In the genomic region with DNA sequence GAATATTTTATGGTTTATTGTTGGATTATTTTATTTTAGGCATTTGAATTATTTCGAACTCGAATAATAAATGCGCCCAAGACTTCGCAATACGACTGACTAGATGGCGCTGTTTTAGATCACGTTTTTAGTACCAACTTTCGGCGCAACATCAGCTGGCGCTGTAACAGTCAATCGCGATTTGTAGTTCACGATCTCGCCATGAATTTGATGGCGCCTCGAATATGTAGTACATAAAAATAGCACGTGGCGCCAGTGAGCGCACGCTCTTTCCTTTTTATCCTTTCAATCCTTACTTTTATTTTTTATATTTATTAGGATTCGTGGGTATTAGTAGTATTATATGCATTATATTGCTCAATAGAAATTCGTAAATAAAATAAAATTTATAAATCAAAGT, we compare ENCODE assay signal across 7 fruit fly cellular contexts.
A peak's percentile ranks its signal among the peaks of the same experiment; 100 is the strongest.
TF ChIP-seq lines count a peak whose summit lies in the region.

No protein-coding gene starts in this region.

- TF ChIP-seq CTCF in S2 (optimal IDR thresholded peaks at IDR 0.05; lab: Kevin White, UChicago) = peak; percentile 97 to 99
- TF ChIP-seq CTCF in whole organism, embryonic (GFP tag; optimal IDR thresholded peaks at IDR 0.05; lab: Kevin White, UChicago) = peak; percentile 98

TF ChIP-seq in whole organism, 6 proteins besides CTCF, POLR2A, EP300 and RAD21:
- TF ChIP-seq pan (optimal IDR thresholded peaks at IDR 0.05; lab: Kevin White, UChicago) = no peak
- peak; percentile 42 for TF ChIP-seq Dll (optimal IDR thresholded peaks at IDR 0.05; lab: Kevin White, UChicago)

TF ChIP-seq in whole organism, adult, 20 proteins besides CTCF, POLR2A, EP300 and RAD21 (continues in another document):
- TF ChIP-seq Clk (GFP tag; optimal IDR thresholded peaks at IDR 0.05; lab: Kevin White, UChicago) (no peak), cic (GFP tag; optimal IDR thresholded peaks at IDR 0.05; lab: Kevin White, UChicago) (no peak), CG5204 (GFP tag; optimal IDR thresholded peaks at IDR 0.05; lab: Kevin White, UChicago) (peak; percentile 67), kay (GFP tag; lab: Kevin White, UChicago; ENCODE audit: borderline replicate concordance) (peak; percentile 53), pad (GFP tag; optimal IDR thresholded peaks at IDR 0.05; lab: Kevin White, UChicago) (peak; percentile 18), Crg-1 (GFP tag; optimal IDR thresholded peaks at IDR 0.05; lab: Kevin White, UChicago) (peak; percentile 71), tj (GFP tag; optimal IDR thresholded peaks at IDR 0.05; lab: Kevin White, UChicago) (no peak), CG7045 (GFP tag; optimal IDR thresholded peaks at IDR 0.05; lab: Kevin White, UChicago) (no peak), cnc (optimal IDR thresholded peaks at IDR 0.05; lab: Kevin White, UChicago) (no peak), CG33017 (tag; optimal IDR thresholded peaks at IDR 0.05; lab: Kevin White, UChicago) (no peak), Hr96 (GFP tag; optimal IDR thresholded peaks at IDR 0.05; lab: Kevin White, UChicago) (peak; percentile 55), bab1 (GFP tag; optimal IDR thresholded peaks at IDR 0.05; lab: Kevin White, UChicago) (no peak), toe (GFP tag; optimal IDR thresholded peaks at IDR 0.05; lab: Kevin White, UChicago) (peak; percentile 43), ovo (GFP tag; optimal IDR thresholded peaks at IDR 0.05; lab: Kevin White, UChicago) (peak; percentile 65), CG1620 (GFP tag; optimal IDR thresholded peaks at IDR 0.05; lab: Kevin White, UChicago) (peak; percentile 82), CG11617 (GFP tag; optimal IDR thresholded peaks at IDR 0.05; lab: Kevin White, UChicago) (no peak), CG14711 (tag; optimal IDR thresholded peaks at IDR 0.05; lab: Kevin White, UChicago) (no peak)

TF ChIP-seq in whole organism, embryonic, 481 proteins besides CTCF, POLR2A, EP300 and RAD21 (continues in another document):
- TF ChIP-seq CG17612 (GFP tag; IDR thresholded peaks at IDR 0.05; lab: Robert Waterston, UW) (peak; percentile 60; the same call in 1 of the 2 replicates), Dll (GFP tag; IDR thresholded peaks at IDR 0.05; lab: Robert Waterston, UW; ENCODE audit: partially characterized antibody) (no peak), Hmr (GFP tag; optimal IDR thresholded peaks at IDR 0.05; lab: Kevin White, UChicago) (peak; percentile 71), Fer3 (tag; optimal IDR thresholded peaks at IDR 0.05; lab: Kevin White, UChicago) (peak; percentile 54), bbx (GFP tag; IDR thresholded peaks at IDR 0.05; lab: Robert Waterston, UW; ENCODE audit: partially characterized antibody) (no peak), CG17385 (GFP tag; optimal IDR thresholded peaks at IDR 0.05; lab: Kevin White, UChicago) (peak; percentile 64), z (GFP tag; IDR thresholded peaks at IDR 0.05; lab: Robert Waterston, UW) (no peak), CG15514 (GFP tag; optimal IDR thresholded peaks at IDR 0.05; lab: Kevin White, UChicago) (peak; percentile 0), CG17802 (tag; optimal IDR thresholded peaks at IDR 0.05; lab: Kevin White, UChicago) (peak; percentile 14), CG10209 (GFP tag; optimal IDR thresholded peaks at IDR 0.05; lab: Kevin White, UChicago) (peak; percentile 67), dm (GFP tag; optimal IDR thresholded peaks at IDR 0.05; lab: Kevin White, UChicago) (peak; percentile 52), CG4854 (GFP tag; optimal IDR thresholded peaks at IDR 0.05; lab: Kevin White, UChicago) (peak; percentile 30), pb (GFP tag; optimal IDR thresholded peaks at IDR 0.05; lab: Kevin White, UChicago) (peak; percentile 20), CrebB (tag; optimal IDR thresholded peaks at IDR 0.05; lab: Kevin White, UChicago) (no peak), vnd (GFP tag; IDR thresholded peaks at IDR 0.05; lab: Robert Waterston, UW; ENCODE audit: partially characterized antibody) (no peak), CG4360 (GFP tag; IDR thresholded peaks at IDR 0.05; lab: Robert Waterston, UW) (peak; percentile 46; the same call in 1 of the 2 replicates)

TF ChIP-seq in whole organism, prepupa, 60 proteins besides CTCF, POLR2A, EP300 and RAD21 (continues in another document):
- TF ChIP-seq fd59A (GFP tag; optimal IDR thresholded peaks at IDR 0.05; lab: Kevin White, UChicago) (peak; percentile 19), CG6163 (GFP tag; IDR thresholded peaks at IDR 0.05; lab: Robert Waterston, UW) (peak; percentile 51; the same call in 2 of the 3 replicates), CG3919 (GFP tag; optimal IDR thresholded peaks at IDR 0.05; lab: Kevin White, UChicago) (peak; percentile 63), CG11294 (GFP tag; IDR thresholded peaks at IDR 0.05; lab: Robert Waterston, UW) (no peak), CG8119 (GFP tag; IDR thresholded peaks at IDR 0.05; lab: Robert Waterston, UW) (no peak), Ets21C (GFP tag; optimal IDR thresholded peaks at IDR 0.05; lab: Kevin White, UChicago) (peak; percentile 51), Sox102F (GFP tag; optimal IDR thresholded peaks at IDR 0.05; lab: Kevin White, UChicago) (peak; percentile 63), CG8632 (GFP tag; optimal IDR thresholded peaks at IDR 0.05; lab: Kevin White, UChicago) (no peak), CG16779 (tag; optimal IDR thresholded peaks at IDR 0.05; lab: Kevin White, UChicago) (no peak), CG4318 (GFP tag; optimal IDR thresholded peaks at IDR 0.05; lab: Kevin White, UChicago) (no peak), Blimp-1 (GFP tag; optimal IDR thresholded peaks at IDR 0.05; lab: Kevin White, UChicago) (no peak), Eip78C (GFP tag; lab: Kevin White, UChicago) (peak; percentile 77), Eip75B (GFP tag; optimal IDR thresholded peaks at IDR 0.05; lab: Kevin White, UChicago) (no peak), achi (GFP tag; optimal IDR thresholded peaks at IDR 0.05; lab: Kevin White, UChicago) (peak; percentile 32), Lpt (GFP tag; optimal IDR thresholded peaks at IDR 0.05; lab: Kevin White, UChicago) (no peak), svp (GFP tag; lab: Kevin White, UChicago) (peak; percentile 54), fd85E (GFP tag; optimal IDR thresholded peaks at IDR 0.05; lab: Kevin White, UChicago) (no peak), Hr39 (GFP tag; optimal IDR thresholded peaks at IDR 0.05; lab: Kevin White, UChicago) (peak; percentile 87)

TF ChIP-seq in whole organism, pupa, 21 proteins besides CTCF, POLR2A, EP300 and RAD21:
- TF ChIP-seq CG12605 (GFP tag; IDR thresholded peaks at IDR 0.05; lab: Robert Waterston, UW) (peak; percentile 14; the same call in 1 of the 2 replicates), gl (tag; optimal IDR thresholded peaks at IDR 0.05; lab: Kevin White, UChicago) (no peak), CG15710 (tag; optimal IDR thresholded peaks at IDR 0.05; lab: Kevin White, UChicago) (peak; percentile 53), CG13204 (GFP tag; optimal IDR thresholded peaks at IDR 0.05; lab: Kevin White, UChicago) (no peak), Pif1B (GFP tag; optimal IDR thresholded peaks at IDR 0.05; lab: Kevin White, UChicago) (no peak), CG9948 (tag; optimal IDR thresholded peaks at IDR 0.05; lab: Kevin White, UChicago) (no peak), rn (GFP tag; IDR thresholded peaks at IDR 0.05; lab: Robert Waterston, UW) (peak; percentile 50), Pif1A (GFP tag; optimal IDR thresholded peaks at IDR 0.05; lab: Kevin White, UChicago) (no peak), CG4496 (GFP tag; IDR thresholded peaks at IDR 0.05; lab: Robert Waterston, UW) (peak; percentile 86), Snoo (tag; optimal IDR thresholded peaks at IDR 0.05; lab: Kevin White, UChicago) (peak; percentile 42), fd96Ca (GFP tag; IDR thresholded peaks at IDR 0.05; lab: Robert Waterston, UW) (no peak; the same call in 2 of the 3 replicates), D1 (tag; optimal IDR thresholded peaks at IDR 0.05; lab: Kevin White, UChicago) (no peak), CG34367 (tag; optimal IDR thresholded peaks at IDR 0.05; lab: Kevin White, UChicago) (no peak), CG10348 (GFP tag; IDR thresholded peaks at IDR 0.05; lab: Robert Waterston, UW) (no peak), CG14655 (GFP tag; optimal IDR thresholded peaks at IDR 0.05; lab: Kevin White, UChicago) (no peak), Ets98B (GFP tag; IDR thresholded peaks at IDR 0.05; lab: Robert Waterston, UW) (peak; percentile 20; the same call in 1 of the 2 replicates), EcR (GFP tag; optimal IDR thresholded peaks at IDR 0.05; lab: Kevin White, UChicago) (no peak), CG17806 (tag; optimal IDR thresholded peaks at IDR 0.05; lab: Kevin White, UChicago) (peak; percentile 20)
TF ChIP-seq in whole organism, pupa: peak in this region for 7.

TF ChIP-seq in whole organism, wandering third instar larva, 38 proteins besides CTCF, POLR2A, EP300 and RAD21 (continues in another document):
- TF ChIP-seq lola (GFP tag; optimal IDR thresholded peaks at IDR 0.05; lab: Kevin White, UChicago) = no peak
- no peak for TF ChIP-seq usp (GFP tag; optimal IDR thresholded peaks at IDR 0.05; lab: Kevin White, UChicago)
- no peak for TF ChIP-seq Dfd (GFP tag; optimal IDR thresholded peaks at IDR 0.05; lab: Kevin White, UChicago)
- no peak for TF ChIP-seq Mio (GFP tag; optimal IDR thresholded peaks at IDR 0.05; lab: Kevin White, UChicago)
- TF ChIP-seq br (GFP tag; optimal IDR thresholded peaks at IDR 0.05; lab: Kevin White, UChicago) = peak; percentile 86
- TF ChIP-seq Jra (GFP tag; optimal IDR thresholded peaks at IDR 0.05; lab: Kevin White, UChicago) = peak; percentile 51
- TF ChIP-seq fru (GFP tag; optimal IDR thresholded peaks at IDR 0.05; lab: Kevin White, UChicago) = peak; percentile 14
- TF ChIP-seq brk (GFP tag; optimal IDR thresholded peaks at IDR 0.05; lab: Kevin White, UChicago) = peak; percentile 11
- TF ChIP-seq Hr78 (GFP tag; optimal IDR thresholded peaks at IDR 0.05; lab: Kevin White, UChicago) = no peak
- no peak for TF ChIP-seq CrebA (GFP tag; optimal IDR thresholded peaks at IDR 0.05; lab: Kevin White, UChicago; ENCODE audit: borderline replicate concordance)
- TF ChIP-seq dmrt93B (GFP tag; optimal IDR thresholded peaks at IDR 0.05; lab: Kevin White, UChicago) = peak; percentile 43
- TF ChIP-seq sage (GFP tag; optimal IDR thresholded peaks at IDR 0.05; lab: Kevin White, UChicago) = no peak
- TF ChIP-seq rgr (GFP tag; optimal IDR thresholded peaks at IDR 0.05; lab: Kevin White, UChicago) = peak; percentile 76
- peak; percentile 60 for TF ChIP-seq Hr83 (GFP tag; optimal IDR thresholded peaks at IDR 0.05; lab: Kevin White, UChicago; ENCODE audit: poor library complexity, severe bottlenecking)
- TF ChIP-seq jim (GFP tag; optimal IDR thresholded peaks at IDR 0.05; lab: Kevin White, UChicago) = peak; percentile 15
- TF ChIP-seq woc (GFP tag; optimal IDR thresholded peaks at IDR 0.05; lab: Kevin White, UChicago) = no peak
- TF ChIP-seq dsf (GFP tag; optimal IDR thresholded peaks at IDR 0.05; lab: Kevin White, UChicago; ENCODE audit: borderline replicate concordance) = peak; percentile 40
- peak; percentile 21 for TF ChIP-seq Sp1 (GFP tag; optimal IDR thresholded peaks at IDR 0.05; lab: Kevin White, UChicago)
- TF ChIP-seq Vsx2 (GFP tag; optimal IDR thresholded peaks at IDR 0.05; lab: Kevin White, UChicago; ENCODE audit: partially characterized antibody) = no peak
- peak; percentile 71 for TF ChIP-seq h (GFP tag; optimal IDR thresholded peaks at IDR 0.05; lab: Kevin White, UChicago)
- peak; percentile 8 for TF ChIP-seq sv (GFP tag; optimal IDR thresholded peaks at IDR 0.05; lab: Kevin White, UChicago)
